Fruit fly (Drosophila melanogaster) whole organism, adult: ENCODE results near the gene CG33777.

Experiments used
- CG11617 ChIP-seq: fragments of 200-800 bp; sonication (Bioruptor generic); optimal IDR thresholded peaks from 2 replicates; lab custom pipeline; 2017; ENCODE audit warnings: mild to moderate bottlenecking, missing biosample characterization, missing genetic modification reagents, missing genetic modification characterization
- CG12768 ChIP-seq: fragments of 200-800 bp; sonication (Bioruptor generic); optimal IDR thresholded peaks from 2 replicates; lab custom pipeline; 2017; ENCODE audit warnings: missing biosample characterization, missing genetic modification characterization, mild to moderate bottlenecking, moderate library complexity, missing genetic modification reagents
- CG14711 ChIP-seq: fragments of 200-800 bp; sonication (Bioruptor generic); optimal IDR thresholded peaks from 2 replicates; lab custom pipeline; 2018; ENCODE audit warnings: missing biosample characterization, mild to moderate bottlenecking, missing genetic modification characterization, moderate library complexity
- CG1620 ChIP-seq: fragments of 200-800 bp; sonication (Bioruptor generic); optimal IDR thresholded peaks from 2 replicates; lab custom pipeline; 2016; ENCODE audit warnings: missing biosample characterization, missing genetic modification characterization
- CG33017 ChIP-seq: fragments of 200-800 bp; sonication (Bioruptor generic); optimal IDR thresholded peaks from 2 replicates; lab custom pipeline; 2018; ENCODE audit warnings: missing biosample characterization, mild to moderate bottlenecking, missing genetic modification characterization, moderate library complexity
- CG5204 ChIP-seq: fragments of 200-800 bp; sonication (Bioruptor generic); optimal IDR thresholded peaks from 2 replicates; lab custom pipeline; 2016; ENCODE audit warnings: missing biosample characterization, missing genetic modification characterization
- CG7045 ChIP-seq: fragments of 200-800 bp; sonication (Bioruptor generic); optimal IDR thresholded peaks from 2 replicates; lab custom pipeline; 2017; ENCODE audit warnings: missing biosample characterization, mild to moderate bottlenecking, missing genetic modification characterization
- CG7101 ChIP-seq: fragments of 200-800 bp; sonication (Bioruptor generic); optimal IDR thresholded peaks from 2 replicates; lab custom pipeline; 2018; ENCODE audit warnings: missing biosample characterization, mild to moderate bottlenecking, missing genetic modification characterization, moderate library complexity
- Clk ChIP-seq: fragments of 200-800 bp; sonication (Bioruptor generic); optimal IDR thresholded peaks from 2 replicates; lab custom pipeline; 2017; ENCODE audit warnings: missing biosample characterization, missing genetic modification characterization
- Crg-1 ChIP-seq: fragments of 200-800 bp; sonication (Bioruptor generic); optimal IDR thresholded peaks from 2 replicates; lab custom pipeline; 2016; ENCODE audit warnings: missing biosample characterization, missing genetic modification characterization
- Hr96 ChIP-seq: fragments of 200-800 bp; sonication (Bioruptor generic); optimal IDR thresholded peaks from 2 replicates; lab custom pipeline; 2016; ENCODE audit warnings: missing biosample characterization, missing genetic modification characterization
- Mnt ChIP-seq: fragments of 200-800 bp; sonication (Bioruptor generic); optimal IDR thresholded peaks from 2 replicates; lab custom pipeline; 2016; ENCODE audit warnings: missing biosample characterization, mild to moderate bottlenecking, missing genetic modification characterization
- bab1 ChIP-seq: fragments of 200-800 bp; sonication (Bioruptor generic); optimal IDR thresholded peaks from 3 replicates; lab custom pipeline; 2019; ENCODE audit warnings: missing biosample characterization, mild to moderate bottlenecking, missing genetic modification characterization, moderate library complexity
- cic ChIP-seq: fragments of 200-800 bp; sonication (Bioruptor generic); optimal IDR thresholded peaks from 2 replicates; lab custom pipeline; 2017; ENCODE audit warnings: missing biosample characterization, mild to moderate bottlenecking, missing genetic modification characterization, moderate library complexity
- cnc ChIP-seq, 2 experiments: fragments of >200 bp; optimal IDR thresholded peaks; 2 replicates each; lab custom pipeline; 2017
- kay ChIP-seq: fragments of 200-800 bp; sonication (Bioruptor generic); peaks from one replicate; lab custom pipeline; 2016; ENCODE audit warnings: missing biosample characterization, missing genetic modification characterization, borderline replicate concordance
- ovo ChIP-seq: fragments of 200-800 bp; sonication (Bioruptor generic); optimal IDR thresholded peaks from 2 replicates; lab custom pipeline; 2016; ENCODE audit warnings: missing biosample characterization, missing genetic modification characterization
- pad ChIP-seq: fragments of 200-800 bp; sonication (Bioruptor generic); optimal IDR thresholded peaks from 3 replicates; lab custom pipeline; 2017; ENCODE audit warnings: missing biosample characterization, missing genetic modification characterization, mild to moderate bottlenecking, moderate library complexity, missing genetic modification reagents
- tj ChIP-seq: fragments of 200-800 bp; sonication (Bioruptor generic); optimal IDR thresholded peaks from 3 replicates; lab custom pipeline; 2017; ENCODE audit warnings: missing biosample characterization, mild to moderate bottlenecking, missing genetic modification characterization, moderate library complexity
- toe ChIP-seq: fragments of 200-800 bp; sonication (Bioruptor generic); optimal IDR thresholded peaks from 2 replicates; lab custom pipeline; 2016; ENCODE audit warnings: missing biosample characterization, missing genetic modification characterization

The CG33777 gene

DNA sequence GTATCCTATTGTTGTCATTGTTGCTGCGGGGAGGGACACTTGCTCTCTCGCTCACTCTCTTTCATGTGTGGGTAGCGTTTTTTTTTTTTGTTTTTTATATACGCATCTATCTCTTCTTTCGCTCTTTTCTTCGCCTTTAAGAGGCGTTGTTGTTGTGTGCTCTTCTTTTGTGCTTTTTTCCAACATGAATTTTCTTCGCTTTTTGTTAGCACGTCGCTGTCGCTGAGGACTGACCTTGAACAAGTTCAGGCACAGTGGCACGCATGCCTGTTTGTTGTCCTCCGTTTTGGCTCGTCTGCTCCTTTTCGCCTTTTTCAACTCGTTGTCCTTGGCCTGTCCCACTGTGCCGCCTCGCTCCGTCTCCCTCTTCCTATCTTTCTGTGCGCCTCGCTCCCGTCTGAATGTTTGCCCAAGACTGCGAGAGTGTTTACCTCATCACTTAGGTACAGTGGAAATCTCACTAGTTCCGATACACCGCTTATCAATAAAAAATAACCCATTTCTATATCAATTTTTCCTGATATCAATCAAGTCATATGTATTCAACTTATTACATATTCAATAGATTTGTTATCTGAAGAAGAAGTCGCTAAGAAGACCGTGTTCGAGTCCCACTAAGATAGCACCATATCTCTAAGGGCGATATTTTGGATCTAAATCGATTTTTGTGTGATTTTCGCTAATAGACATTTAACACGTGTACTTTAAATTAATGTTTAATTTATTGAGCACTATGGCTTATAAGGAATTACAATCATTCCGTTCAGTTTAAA lies 11.8 kb downstream of the CG33777 start:
- TF ChIP-seq tj (GFP tag; lab: Kevin White, UChicago) (no peak), CG12768 (GFP tag; lab: Kevin White, UChicago) (peak; percentile 25), CG11617 (no peak), ovo (GFP tag; lab: Kevin White, UChicago) (no peak), CG5204 (peak; percentile 15), Clk (no peak)

DNA sequence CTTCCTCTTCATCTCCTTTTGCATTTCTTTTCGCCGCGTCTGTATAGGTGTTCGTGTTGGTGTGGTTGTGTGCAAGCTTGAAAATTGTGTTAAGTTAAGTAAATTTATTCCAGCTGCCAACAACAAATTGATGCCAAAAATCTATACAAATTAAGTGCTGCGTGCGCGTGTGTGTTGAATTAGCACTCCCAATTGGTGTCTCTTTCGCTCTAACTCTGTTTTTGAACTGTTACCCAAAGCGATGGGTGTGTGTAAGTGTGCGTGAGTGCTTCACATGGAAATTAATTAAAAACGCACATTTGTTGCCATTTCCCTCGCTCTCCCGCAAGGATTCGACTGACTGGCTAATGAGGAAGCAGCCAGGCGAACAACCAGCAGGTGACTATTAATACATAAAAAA lies 12.5 kb downstream of the CG33777 start:
- TF ChIP-seq CG14711 (tag; lab: Kevin White, UChicago) (no peak), kay (GFP tag; lab: Kevin White, UChicago) (no peak), Crg-1 (GFP tag; lab: Kevin White, UChicago) (no peak), Clk (no peak), CG5204 (no peak), tj (GFP tag; lab: Kevin White, UChicago) (no peak), cnc (optimal IDR thresholded peaks at IDR 0.05; lab: Kevin White, UChicago) (no peak), CG7045 (GFP tag; lab: Kevin White, UChicago) (no peak), CG11617 (no peak), CG7101 (tag; lab: Kevin White, UChicago) (no peak), pad (GFP tag; lab: Kevin White, UChicago) (no peak), ovo (GFP tag; lab: Kevin White, UChicago) (no peak), cic (GFP tag; lab: Kevin White, UChicago) (no peak), toe (no peak), Hr96 (GFP tag; lab: Kevin White, UChicago) (no peak)

DNA sequence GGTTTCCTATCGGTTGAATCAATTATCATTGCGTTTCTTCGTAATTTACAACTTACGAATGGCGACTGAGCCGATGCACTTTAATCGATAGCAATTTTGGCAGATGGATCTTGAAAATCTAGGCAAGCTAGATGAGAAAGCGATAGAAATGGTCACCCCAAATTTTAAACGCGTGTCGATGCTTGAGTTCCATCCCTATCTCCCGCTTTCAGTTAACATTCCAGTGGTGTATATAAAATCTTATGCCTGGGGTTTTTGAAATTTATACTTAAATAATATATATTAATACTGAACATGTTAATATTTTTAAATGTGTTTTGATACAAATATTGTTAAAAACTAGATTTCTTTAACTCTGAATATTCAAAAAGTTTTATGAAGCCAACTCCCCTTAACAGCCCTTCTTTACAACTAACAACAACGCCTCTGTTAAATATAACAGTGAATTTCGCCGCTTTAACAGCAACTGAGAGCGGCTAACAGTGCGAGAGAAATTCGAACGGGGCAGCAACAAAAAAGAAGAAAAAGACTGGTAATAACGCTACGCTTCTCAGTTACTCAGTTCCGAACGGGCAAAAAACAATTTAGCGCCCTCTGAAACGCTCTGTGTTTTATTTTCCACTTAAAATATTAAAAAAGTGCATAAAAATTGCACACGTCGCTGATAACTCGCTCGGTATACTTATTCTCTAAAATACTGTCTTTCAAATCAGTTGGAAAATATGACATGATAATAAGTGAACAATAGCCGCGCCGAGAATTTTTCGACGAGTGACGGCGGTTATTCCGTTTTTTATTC lies 13.3 kb downstream of the CG33777 start, which contains the start of gene CG11357:
Gene CG11357 (plus strand): TSS at position 479 of the 799 bp plus-strand sequence.
- TF ChIP-seq Hr96 (GFP tag; lab: Kevin White, UChicago) (peak; percentile 82), CG7101 (tag; lab: Kevin White, UChicago) (peak; percentile 99), CG11617 (peak; percentile 97), toe (peak; percentile 88), pad (GFP tag; lab: Kevin White, UChicago) (peak; percentile 91), bab1 (GFP tag; lab: Kevin White, UChicago) (peak; percentile 99), kay (GFP tag; lab: Kevin White, UChicago) (peak; percentile 90), cnc (optimal IDR thresholded peaks at IDR 0.05; lab: Kevin White, UChicago) (no peak), Clk (peak; percentile 94), CG33017 (tag; lab: Kevin White, UChicago) (peak; percentile 100), CG1620 (GFP tag; lab: Kevin White, UChicago) (peak; percentile 75), ovo (GFP tag; lab: Kevin White, UChicago) (peak; percentile 86), cic (GFP tag; lab: Kevin White, UChicago) (peak; percentile 88), CG12768 (GFP tag; lab: Kevin White, UChicago) (peak; percentile 98), Mnt (peak; percentile 86), CG7045 (GFP tag; lab: Kevin White, UChicago) (peak; percentile 99), CG14711 (tag; lab: Kevin White, UChicago) (peak; percentile 98), tj (GFP tag; lab: Kevin White, UChicago) (peak; percentile 73), CG5204 (peak; percentile 88), Crg-1 (GFP tag; lab: Kevin White, UChicago) (peak; percentile 93)

DNA sequence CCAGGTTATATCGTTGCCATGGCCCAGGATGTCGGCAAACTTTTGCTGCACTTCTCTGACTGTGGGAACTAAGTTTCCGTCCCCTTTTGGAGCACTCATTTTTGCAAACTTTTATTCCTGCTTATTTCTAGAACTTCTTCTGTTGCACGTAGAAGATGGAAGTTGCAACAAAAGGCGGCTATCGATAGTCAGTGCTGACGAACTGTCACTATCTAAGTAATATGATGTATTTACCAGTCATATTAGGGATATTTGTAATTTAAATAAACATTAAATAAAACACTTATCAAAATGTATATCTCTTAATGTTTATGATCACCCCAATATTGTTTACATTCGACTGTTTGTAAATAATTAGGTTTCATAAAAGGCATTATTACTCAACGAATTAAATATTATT lies 14.0 kb downstream of the CG33777 start, which contains the start of gene CG32243:
Gene CG32243 (minus strand): TSS at position 175 of the 400 bp plus-strand sequence.
- TF ChIP-seq CG1620 (GFP tag; lab: Kevin White, UChicago): no peak
- TF ChIP-seq kay (GFP tag; lab: Kevin White, UChicago): peak; percentile 7

DNA sequence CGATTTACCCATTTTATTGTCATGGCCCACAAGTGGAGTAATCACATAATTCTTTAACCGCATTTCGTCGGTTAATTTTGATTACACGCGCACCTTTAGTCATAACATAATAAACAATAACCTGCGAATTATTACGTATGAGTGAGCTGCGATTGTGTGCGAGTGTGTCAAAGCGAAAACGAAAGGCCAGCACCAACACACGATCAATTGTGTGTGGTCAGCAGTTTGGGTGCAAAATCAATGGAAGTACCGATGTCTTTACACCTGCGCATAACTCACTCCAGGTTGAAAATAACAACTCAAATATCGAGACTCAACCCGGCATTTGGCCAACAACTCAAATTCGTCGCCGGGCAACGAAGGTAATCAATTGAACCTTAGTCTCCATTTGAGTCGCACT lies 20.6 kb downstream of the CG33777 start:
- TF ChIP-seq tj (GFP tag; lab: Kevin White, UChicago) (peak; percentile 88), kay (GFP tag; lab: Kevin White, UChicago) (no peak)

DNA sequence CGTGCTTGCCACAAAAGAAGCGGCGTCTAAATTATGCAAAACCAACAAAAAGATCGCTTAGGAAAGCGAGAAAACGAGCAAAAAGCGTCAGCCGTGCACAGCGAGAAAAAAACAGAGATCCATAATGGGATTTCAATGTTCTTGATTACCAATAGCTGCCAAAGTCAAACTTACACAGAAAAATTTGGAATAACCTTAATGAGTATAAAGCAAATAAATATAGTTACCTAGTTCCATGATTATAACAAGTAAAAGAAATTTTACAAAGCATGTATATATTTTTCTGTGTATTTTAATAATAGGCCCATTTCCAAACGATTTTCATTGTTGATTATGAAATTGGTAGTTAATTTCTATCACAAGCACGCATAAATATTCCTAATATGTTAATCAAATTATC lies 21.1 kb downstream of the CG33777 start:
- no peak for TF ChIP-seq CG33017 (tag; lab: Kevin White, UChicago)
- no peak for TF ChIP-seq cic (GFP tag; lab: Kevin White, UChicago)
- TF ChIP-seq cnc (optimal IDR thresholded peaks at IDR 0.05; lab: Kevin White, UChicago): no peak
- TF ChIP-seq Hr96 (GFP tag; lab: Kevin White, UChicago): no peak
- TF ChIP-seq bab1 (GFP tag; lab: Kevin White, UChicago): no peak
- no peak for TF ChIP-seq CG7045 (GFP tag; lab: Kevin White, UChicago)
- TF ChIP-seq CG5204: no peak
- no peak for TF ChIP-seq CG11617
- no peak for TF ChIP-seq kay (GFP tag; lab: Kevin White, UChicago)
- TF ChIP-seq CG14711 (tag; lab: Kevin White, UChicago): no peak
- no peak for TF ChIP-seq tj (GFP tag; lab: Kevin White, UChicago)
- no peak for TF ChIP-seq CG1620 (GFP tag; lab: Kevin White, UChicago)
- no peak for TF ChIP-seq Mnt
- TF ChIP-seq ovo (GFP tag; lab: Kevin White, UChicago): no peak
- TF ChIP-seq Crg-1 (GFP tag; lab: Kevin White, UChicago): no peak
